Fruit fly (Drosophila melanogaster) whole organism, wandering third instar larva: ENCODE results near the gene Kdsr.

Experiments
- Abd-B ChIP-seq: fragments of >200 bp; optimal IDR thresholded peaks from 2 replicates; lab custom pipeline; 2017; ENCODE audit warnings: missing biosample characterization, missing genetic modification characterization
- CG32264 ChIP-seq: fragments of 200-800 bp; sonication (Bioruptor generic); optimal IDR thresholded peaks from 2 replicates; lab custom pipeline; 2016; ENCODE audit warnings: missing biosample characterization, missing genetic modification characterization
- CG9705 ChIP-seq: fragments of 200-800 bp; sonication (Bioruptor generic); optimal IDR thresholded peaks from 2 replicates; lab custom pipeline; 2018; ENCODE audit warnings: missing biosample characterization, mild to moderate bottlenecking, missing genetic modification characterization
- CrebA ChIP-seq: fragments of 200-800 bp; sonication (Bioruptor generic); optimal IDR thresholded peaks from 2 replicates; lab custom pipeline; 2016; ENCODE audit warnings: missing biosample characterization, mild to moderate bottlenecking, missing genetic modification characterization, borderline replicate concordance
- Dfd ChIP-seq: fragments of >200 bp; optimal IDR thresholded peaks from 2 replicates; lab custom pipeline; 2017; ENCODE audit warnings: missing biosample characterization, missing genetic modification characterization
- Dif ChIP-seq: fragments of 200-275, 200-300 bp; sonication (Bioruptor generic); optimal IDR thresholded peaks from 2 replicates; lab custom pipeline; 2018; ENCODE audit warnings: missing biosample characterization, missing genetic modification characterization; ENCODE audit not compliant: partially characterized antibody
- GATAd ChIP-seq: sonication (Bioruptor generic); optimal IDR thresholded peaks from 2 replicates; lab custom pipeline; 2016; ENCODE audit warnings: missing biosample characterization, missing genetic modification characterization
- HLH106 ChIP-seq: fragments of 200-800 bp; optimal IDR thresholded peaks from 3 replicates; lab custom pipeline; 2019; ENCODE audit warnings: missing biosample characterization, mild to moderate bottlenecking, missing genetic modification characterization, moderate library complexity
- Hnf4 ChIP-seq: fragments of 200-800 bp; sonication (Bioruptor generic); optimal IDR thresholded peaks from 2 replicates; lab custom pipeline; 2016; ENCODE audit warnings: missing biosample characterization, mild to moderate bottlenecking, missing genetic modification characterization
- Hr78 ChIP-seq: fragments of >200 bp; optimal IDR thresholded peaks from 2 replicates; lab custom pipeline; 2017; ENCODE audit warnings: missing biosample characterization, missing genetic modification characterization
- Hr83 ChIP-seq: fragments of 200-300 bp; sonication (Bioruptor generic); optimal IDR thresholded peaks from 2 replicates; lab custom pipeline; 2016; ENCODE audit warnings: missing biosample characterization, mild to moderate bottlenecking, missing genetic modification characterization, moderate library complexity; ENCODE audit not compliant: poor library complexity, severe bottlenecking
- Jra ChIP-seq: sonication (Bioruptor generic); optimal IDR thresholded peaks from 2 replicates; lab custom pipeline; 2016; ENCODE audit warnings: missing biosample characterization, missing genetic modification characterization
- Mio ChIP-seq: sonication (Bioruptor generic); optimal IDR thresholded peaks from 2 replicates; lab custom pipeline; 2016; ENCODE audit warnings: missing biosample characterization, missing genetic modification characterization
- Myc ChIP-seq: fragments of >200 bp; optimal IDR thresholded peaks from 2 replicates; lab custom pipeline; 2017
- N ChIP-seq: fragments of >200 bp; optimal IDR thresholded peaks from 2 replicates; lab custom pipeline; 2018; ENCODE audit warnings: missing biosample characterization, missing external identifiers, missing genetic modification characterization
- OdsH ChIP-seq: fragments of 200-800 bp; sonication (Bioruptor generic); optimal IDR thresholded peaks from 2 replicates; lab custom pipeline; 2016; ENCODE audit warnings: missing biosample characterization, mild to moderate bottlenecking, missing genetic modification characterization
- Rel ChIP-seq, 2 experiments: fragments of 200-800 bp; sonication (Bioruptor generic) in 1 of 2; optimal IDR thresholded peaks; 2 replicates in 1 of 2; 3 replicates in 1 of 2; lab custom pipeline; 2016 to 2019; ENCODE audit warnings: mild to moderate bottlenecking in 2 of 2, missing biosample characterization in 2 of 2, missing genetic modification characterization in 2 of 2, moderate library complexity in 1 of 2
- Sp1 ChIP-seq: fragments of 200-800 bp; sonication (Bioruptor generic); optimal IDR thresholded peaks from 3 replicates; lab custom pipeline; 2019; ENCODE audit warnings: missing biosample characterization, mild to moderate bottlenecking, missing genetic modification characterization, moderate library complexity
- Vsx2 ChIP-seq: fragments of 200-300, 225-300 bp; sonication (Bioruptor generic); optimal IDR thresholded peaks from 2 replicates; lab custom pipeline; 2018; ENCODE audit warnings: missing biosample characterization, missing genetic modification characterization; ENCODE audit not compliant: partially characterized antibody
- br ChIP-seq: fragments of 200-800 bp; sonication (Bioruptor generic); optimal IDR thresholded peaks from 2 replicates; lab custom pipeline; 2016; ENCODE audit warnings: missing biosample characterization, missing genetic modification characterization
- brk ChIP-seq: fragments of 200-800 bp; sonication (Bioruptor generic); optimal IDR thresholded peaks from 2 replicates; lab custom pipeline; 2016; ENCODE audit warnings: missing biosample characterization, mild to moderate bottlenecking, missing genetic modification characterization
- dl ChIP-seq, 2 experiments: fragments of 175-275, 200-275 bp in 1 of 2; fragments of 200-275 bp in 1 of 2; sonication (Bioruptor generic); optimal IDR thresholded peaks; lab custom pipeline; 2018; ENCODE audit warnings: mild to moderate bottlenecking in 2 of 2, missing biosample characterization in 2 of 2, missing genetic modification characterization in 2 of 2, moderate library complexity in 2 of 2; ENCODE audit not compliant: partially characterized antibody in 2 of 2, insufficient read depth in 1 of 2
- dmrt93B ChIP-seq: fragments of 200-800 bp; sonication (Bioruptor generic); optimal IDR thresholded peaks from 2 replicates; lab custom pipeline; 2018; ENCODE audit warnings: missing biosample characterization, mild to moderate bottlenecking, missing genetic modification characterization
- dsf ChIP-seq: sonication (Bioruptor generic); optimal IDR thresholded peaks from 2 replicates; lab custom pipeline; 2016; ENCODE audit warnings: missing biosample characterization, missing genetic modification characterization, borderline replicate concordance
- ey ChIP-seq: fragments of 200-800 bp; sonication (Bioruptor generic); optimal IDR thresholded peaks from 2 replicates; lab custom pipeline; 2016; ENCODE audit warnings: missing biosample characterization, missing genetic modification characterization
- foxo ChIP-seq, 2 experiments: fragments of 200-800 bp; sonication (Bioruptor generic); optimal IDR thresholded peaks; 2 replicates in 1 of 2; 3 replicates in 1 of 2; lab custom pipeline; 2016 to 2017; ENCODE audit warnings: missing biosample characterization in 2 of 2, missing genetic modification characterization in 2 of 2
- fru ChIP-seq: fragments of 200-800 bp; sonication (Bioruptor generic); optimal IDR thresholded peaks from 3 replicates; lab custom pipeline; 2016; ENCODE audit warnings: missing biosample characterization, mild to moderate bottlenecking, missing genetic modification characterization
- h ChIP-seq: fragments of 200-800 bp; sonication (Bioruptor generic); optimal IDR thresholded peaks from 3 replicates; lab custom pipeline; 2016; ENCODE audit warnings: missing biosample characterization, mild to moderate bottlenecking, missing genetic modification characterization
- jim ChIP-seq: fragments of 175-275, 200-325 bp; sonication (Bioruptor generic); optimal IDR thresholded peaks from 2 replicates; lab custom pipeline; 2016; ENCODE audit warnings: missing biosample characterization, mild to moderate bottlenecking, missing genetic modification characterization
- lola ChIP-seq: fragments of >200 bp; optimal IDR thresholded peaks from 2 replicates; lab custom pipeline; 2017; ENCODE audit warnings: missing biosample characterization, missing genetic modification characterization
- pan ChIP-seq: fragments of >200 bp; optimal IDR thresholded peaks from 2 replicates; lab custom pipeline; 2017
- psq ChIP-seq: fragments of 200-800 bp; sonication (Bioruptor generic); optimal IDR thresholded peaks from 3 replicates; lab custom pipeline; 2017; ENCODE audit warnings: missing biosample characterization, mild to moderate bottlenecking, missing genetic modification characterization, moderate library complexity
- rgr ChIP-seq: fragments of 200-800 bp; sonication (Bioruptor generic); optimal IDR thresholded peaks from 3 replicates; lab custom pipeline; 2016; ENCODE audit warnings: missing biosample characterization, mild to moderate bottlenecking, missing genetic modification characterization
- sage ChIP-seq: fragments of 200-800 bp; sonication (Bioruptor generic); optimal IDR thresholded peaks from 2 replicates; lab custom pipeline; 2016; ENCODE audit warnings: missing biosample characterization, mild to moderate bottlenecking, missing genetic modification characterization
- sv ChIP-seq: fragments of 200-800 bp; sonication (Bioruptor generic); optimal IDR thresholded peaks from 3 replicates; lab custom pipeline; 2016; ENCODE audit warnings: missing biosample characterization, missing genetic modification characterization
- tai ChIP-seq: sonication (Bioruptor generic); optimal IDR thresholded peaks from 2 replicates; lab custom pipeline; 2016; ENCODE audit warnings: missing biosample characterization, missing genetic modification characterization
- usp ChIP-seq: fragments of >200 bp; optimal IDR thresholded peaks from 2 replicates; lab custom pipeline; 2017; ENCODE audit warnings: missing biosample characterization, missing genetic modification characterization
- woc ChIP-seq: sonication (Bioruptor generic); optimal IDR thresholded peaks from 2 replicates; lab custom pipeline; 2016; ENCODE audit warnings: missing biosample characterization, mild to moderate bottlenecking, missing genetic modification characterization

The Kdsr gene

DNA sequence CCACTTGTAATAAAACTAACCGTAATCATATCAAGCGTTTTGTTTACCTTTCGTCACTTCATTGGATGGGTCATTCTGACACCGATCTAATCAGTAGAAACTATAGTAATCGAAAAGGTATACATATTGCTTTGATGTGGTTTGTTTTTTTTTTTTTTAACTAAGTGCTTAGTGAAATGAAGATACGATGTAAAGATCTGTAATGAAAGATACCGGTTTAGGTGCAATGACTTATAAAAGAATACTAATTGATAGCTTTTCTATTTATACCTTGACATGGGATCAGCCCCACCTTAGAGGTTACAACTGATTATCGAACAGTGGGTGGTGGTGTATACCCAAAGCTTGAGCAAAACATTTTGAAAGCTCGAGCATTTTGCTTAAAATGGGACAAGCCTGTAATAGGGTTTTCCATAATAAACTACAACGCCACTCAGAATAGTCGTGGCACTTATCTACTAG lies 20.9 kb upstream of the Kdsr start, which contains the start of gene CG31300:
TSS of gene CG31300 (plus strand) at position 412 of the 462 bp plus-strand sequence.
- no peak for TF ChIP-seq fru (GFP tag; lab: Kevin White, UChicago)
- no peak for TF ChIP-seq Abd-B (GFP tag; lab: Kevin White, UChicago)
- TF ChIP-seq brk (GFP tag; lab: Kevin White, UChicago), result no peak
- no peak for TF ChIP-seq Hr78 (GFP tag; lab: Kevin White, UChicago)
- TF ChIP-seq Dif (GFP tag; lab: Kevin White, UChicago), result no peak
- no peak for TF ChIP-seq OdsH (GFP tag; lab: Kevin White, UChicago)
- TF ChIP-seq Sp1, result no peak
- no peak for TF ChIP-seq lola (GFP tag; lab: Kevin White, UChicago)
- TF ChIP-seq psq (GFP tag; lab: Kevin White, UChicago), result no peak
- TF ChIP-seq CG32264 (GFP tag; lab: Kevin White, UChicago), result no peak
- TF ChIP-seq CG9705, result no peak
- no peak for TF ChIP-seq rgr (GFP tag; lab: Kevin White, UChicago)
- no peak for TF ChIP-seq Mio (GFP tag; lab: Kevin White, UChicago)
- no peak for TF ChIP-seq Dfd (GFP tag; lab: Kevin White, UChicago)
- no peak for TF ChIP-seq foxo (GFP tag; optimal IDR thresholded peaks at IDR 0.05; lab: Kevin White, UChicago)
- TF ChIP-seq Rel (GFP tag; optimal IDR thresholded peaks at IDR 0.05; lab: Kevin White, UChicago), result no peak
- TF ChIP-seq Rel (tag; optimal IDR thresholded peaks at IDR 0.05; lab: Kevin White, UChicago), result no peak
- TF ChIP-seq Jra (GFP tag; lab: Kevin White, UChicago), result no peak
- no peak for TF ChIP-seq sage (GFP tag; lab: Kevin White, UChicago)

- TF ChIP-seq Hr83 (GFP tag; lab: Kevin White, UChicago) (peak; percentile 51), Sp1 (peak; percentile 55), Dif (GFP tag; lab: Kevin White, UChicago) (no peak), Myc (lab: Kevin White, UChicago) (no peak), rgr (GFP tag; lab: Kevin White, UChicago) (peak; percentile 36), br (peak; percentile 57), OdsH (GFP tag; lab: Kevin White, UChicago) (peak; percentile 47), Rel (GFP tag; optimal IDR thresholded peaks at IDR 0.05; lab: Kevin White, UChicago) (no peak), Rel (tag; optimal IDR thresholded peaks at IDR 0.05; lab: Kevin White, UChicago) (no peak), Hnf4 (GFP tag; lab: Kevin White, UChicago) (peak; percentile 24), fru (GFP tag; lab: Kevin White, UChicago) (peak; percentile 50), usp (GFP tag; lab: Kevin White, UChicago) (no peak)
These were observed 18.9 kb upstream of the Kdsr start, which contains the start of gene CG11892 for dm6 chr3R:25281165-25281564. CG11892 (plus strand) TSS chr3R:25281548.

- TF ChIP-seq HLH106 (tag; lab: Kevin White, UChicago), result no peak
- no peak for TF ChIP-seq lola (GFP tag; lab: Kevin White, UChicago)
- TF ChIP-seq pan (lab: Kevin White, UChicago), result no peak
- TF ChIP-seq CG32264 (GFP tag; lab: Kevin White, UChicago), result no peak
- peak in 1 of 2 experiments; percentile 18 for TF ChIP-seq foxo (GFP tag; optimal IDR thresholded peaks at IDR 0.05; lab: Kevin White, UChicago)
- no peak for TF ChIP-seq sage (GFP tag; lab: Kevin White, UChicago)
- TF ChIP-seq Sp1, result peak; percentile 10
- TF ChIP-seq jim, result no peak
- no peak for TF ChIP-seq Rel (GFP tag; optimal IDR thresholded peaks at IDR 0.05; lab: Kevin White, UChicago)
- TF ChIP-seq Rel (tag; optimal IDR thresholded peaks at IDR 0.05; lab: Kevin White, UChicago), result no peak
- TF ChIP-seq N, result no peak
- TF ChIP-seq dsf, result no peak
- no peak for TF ChIP-seq dmrt93B (GFP tag; lab: Kevin White, UChicago)
- TF ChIP-seq h (GFP tag; lab: Kevin White, UChicago), result no peak
- no peak for TF ChIP-seq Dif (GFP tag; lab: Kevin White, UChicago)
- TF ChIP-seq Hnf4 (GFP tag; lab: Kevin White, UChicago), result no peak
- peak; percentile 43 for TF ChIP-seq OdsH (GFP tag; lab: Kevin White, UChicago)
- TF ChIP-seq CG9705, result no peak
- no peak for TF ChIP-seq usp (GFP tag; lab: Kevin White, UChicago)
- no peak for TF ChIP-seq Dfd (GFP tag; lab: Kevin White, UChicago)
- TF ChIP-seq rgr (GFP tag; lab: Kevin White, UChicago), result peak; percentile 24
- no peak for TF ChIP-seq sv (GFP tag; lab: Kevin White, UChicago)
- TF ChIP-seq Vsx2 (GFP tag; lab: Kevin White, UChicago), result no peak
- TF ChIP-seq Myc (lab: Kevin White, UChicago), result no peak
- no peak for TF ChIP-seq dl (GFP tag; optimal IDR thresholded peaks at IDR 0.05; lab: Kevin White, UChicago; ENCODE audit: insufficient read depth in 1 of 2, partially characterized antibody in 2 of 2)
- TF ChIP-seq br, result peak; percentile 36
- no peak for TF ChIP-seq woc
- TF ChIP-seq tai (GFP tag; lab: Kevin White, UChicago), result no peak
- TF ChIP-seq psq (GFP tag; lab: Kevin White, UChicago), result peak; percentile 18
- no peak for TF ChIP-seq Mio (GFP tag; lab: Kevin White, UChicago)
- TF ChIP-seq CrebA (GFP tag; lab: Kevin White, UChicago), result no peak
- no peak for TF ChIP-seq Jra (GFP tag; lab: Kevin White, UChicago)
- no peak for TF ChIP-seq GATAd (GFP tag; lab: Kevin White, UChicago)
- peak; percentile 4 for TF ChIP-seq ey (GFP tag; lab: Kevin White, UChicago)
- no peak for TF ChIP-seq Hr78 (GFP tag; lab: Kevin White, UChicago)
- no peak for TF ChIP-seq brk (GFP tag; lab: Kevin White, UChicago)
- TF ChIP-seq fru (GFP tag; lab: Kevin White, UChicago), result peak; percentile 13
- TF ChIP-seq Abd-B (GFP tag; lab: Kevin White, UChicago), result no peak
- TF ChIP-seq Hr83 (GFP tag; lab: Kevin White, UChicago), result peak; percentile 77
These were observed 17.6 kb upstream of the Kdsr start, which contains the start of gene CG10514 for dm6 chr3R:25279796-25280350. CG10514 (minus strand) TSS chr3R:25279846.
